Worm (Caenorhabditis elegans): ENCODE results near the gene lec-5.

The lec-5 gene

DNA sequence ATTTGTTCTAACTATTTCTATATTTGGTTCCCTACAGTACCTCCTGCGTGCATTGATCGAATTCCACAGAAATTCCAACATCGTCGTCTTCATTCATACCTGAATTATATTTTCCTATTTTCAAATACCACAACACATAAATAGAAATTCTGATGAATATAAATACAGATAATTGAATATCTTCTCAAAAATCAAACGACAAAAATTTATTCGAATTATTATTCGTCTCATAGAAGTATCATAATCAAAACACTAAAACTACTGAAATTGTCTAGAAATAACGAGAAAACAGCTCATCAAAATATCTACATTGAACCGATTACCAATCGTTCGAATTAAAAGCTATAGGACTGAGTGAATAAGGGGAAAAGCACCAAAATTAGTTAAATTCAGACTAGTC lies 7.8 kb downstream of the lec-5 start, which contains the start of gene gtap-1:
Gene gtap-1, minus strand, starts transcription at position 101 of the 400 bp plus-strand sequence.
- TF ChIP-seq him-1 (tag; optimal IDR thresholded peaks at IDR 0.05) (no peak), ztf-18 (tag; optimal IDR thresholded peaks at IDR 0.05) (no peak), dpl-1 (GFP tag; optimal IDR thresholded peaks at IDR 0.05) (no peak), ztf-25 (GFP tag; IDR thresholded peaks at IDR 0.05) (no peak), bed-1 (GFP tag; IDR thresholded peaks at IDR 0.05) (no peak), madf-8 (GFP tag; conservative IDR thresholded peaks at IDR 0.05) (no peak)

DNA sequence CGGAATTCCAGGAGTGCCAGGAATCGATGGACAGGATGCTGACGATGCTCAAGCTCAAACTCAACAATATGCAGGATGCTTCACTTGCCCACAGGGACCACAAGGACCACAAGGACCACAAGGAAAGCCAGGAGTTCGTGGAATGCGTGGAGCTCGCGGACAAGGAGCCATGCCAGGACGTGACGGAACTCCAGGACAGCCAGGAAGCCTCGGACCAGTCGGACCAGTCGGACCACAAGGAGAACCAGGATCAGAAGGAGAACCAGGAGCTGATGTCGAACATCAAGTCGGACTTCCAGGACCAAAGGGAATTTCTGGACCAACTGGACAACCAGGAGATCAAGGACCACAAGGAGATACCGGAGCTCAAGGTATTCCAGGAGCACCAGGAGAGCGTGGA lies 9.5 kb downstream of the lec-5 start:
- peak; percentile 57; the same call in 1 of the 2 replicates for TF ChIP-seq egrh-3 (GFP tag; IDR thresholded peaks at IDR 0.05)
- no peak for TF ChIP-seq K11D2.4 (GFP tag; IDR thresholded peaks at IDR 0.05)
- no peak for TF ChIP-seq lin-35 (GFP tag; optimal IDR thresholded peaks at IDR 0.05)
- TF ChIP-seq zfh-2 (GFP tag; conservative IDR thresholded peaks at IDR 0.05), result peak; percentile 82
- no peak for TF ChIP-seq K12H6.12 (tag; optimal IDR thresholded peaks at IDR 0.05)
- TF ChIP-seq F37B4.10 (GFP tag; IDR thresholded peaks at IDR 0.05), result no peak
- TF ChIP-seq snpc-1.1 (tag; optimal IDR thresholded peaks at IDR 0.05; ENCODE audit: insufficient read depth), result no peak
- TF ChIP-seq tbx-9 (tag; optimal IDR thresholded peaks at IDR 0.05; ENCODE audit: borderline replicate concordance), result no peak

DNA sequence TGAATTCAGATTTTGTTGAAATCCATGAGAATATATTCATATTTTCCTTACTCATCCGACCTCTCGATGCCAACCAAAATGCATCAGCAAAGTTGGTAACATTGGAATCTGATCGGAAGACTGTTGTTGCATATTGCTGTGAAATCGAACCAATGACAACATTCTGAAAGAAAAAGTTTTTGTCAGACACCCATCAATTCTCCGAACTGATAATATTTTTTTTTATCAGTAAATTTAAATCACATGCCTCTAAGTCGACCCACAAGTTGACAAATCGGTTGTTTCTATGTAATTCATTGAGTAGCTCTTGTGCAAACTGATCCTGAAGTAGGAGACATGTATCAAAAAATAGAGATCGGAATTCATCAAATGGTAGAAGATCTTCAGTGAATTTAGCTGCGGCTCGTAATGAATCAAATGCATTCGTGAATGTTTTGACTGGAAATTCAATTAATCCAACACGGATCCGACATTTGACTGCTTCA lies 10.9 kb downstream of the lec-5 start, which contains the start of gene col-74:
Gene col-74, plus strand, starts transcription at position 435 of the 485 bp plus-strand sequence.
- no peak for TF ChIP-seq F57C9.4 (tag; optimal IDR thresholded peaks at IDR 0.05)
- TF ChIP-seq ets-4 (GFP tag; optimal IDR thresholded peaks at IDR 0.05), result no peak
- TF ChIP-seq Y53G8AR.9 (GFP tag; conservative IDR thresholded peaks at IDR 0.05), result 0 out of 2 replicates have a peak, but pooled peaks have one; percentile 8
- TF ChIP-seq Y67H2A.10 (GFP tag; conservative IDR thresholded peaks at IDR 0.05), result no peak
- no peak for TF ChIP-seq hmg-20 (GFP tag; IDR thresholded peaks at IDR 0.05)
- TF ChIP-seq nfyb-1 (GFP tag; IDR thresholded peaks at IDR 0.05), result 0 out of 2 replicates have a peak, but pooled peaks have one; percentile 23
- TF ChIP-seq ztf-25 (GFP tag; IDR thresholded peaks at IDR 0.05), result no peak
- no peak for TF ChIP-seq athp-1 (tag; optimal IDR thresholded peaks at IDR 0.05)
- peak; percentile 52 for TF ChIP-seq nhr-80 (tag; optimal IDR thresholded peaks at IDR 0.05)
- peak; percentile 23; the same call in 1 of the 2 replicates for TF ChIP-seq dox-1 (GFP tag; IDR thresholded peaks at IDR 0.05)

DNA sequence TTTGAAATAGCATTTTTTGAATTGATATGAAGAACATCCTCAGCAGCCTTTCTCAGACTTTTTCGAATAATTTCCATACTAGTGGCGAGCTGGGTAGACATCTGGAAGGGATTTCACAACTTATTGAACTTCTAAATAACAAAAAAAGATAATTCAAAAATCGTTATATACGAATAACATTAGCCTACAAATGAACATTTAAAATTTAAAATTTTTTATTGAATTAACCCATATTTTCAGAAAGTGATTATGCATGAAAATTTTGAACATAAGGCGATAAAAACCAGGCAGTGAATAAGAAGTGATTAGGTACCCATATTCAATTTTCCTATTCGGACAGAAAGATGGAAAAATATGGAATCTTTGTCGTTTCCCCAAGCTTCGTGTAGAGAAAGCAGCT lies 12.4 kb downstream of the lec-5 start, which contains the start of gene ZK1248.11:
Gene ZK1248.11, minus strand, starts transcription at position 101 of the 400 bp plus-strand sequence.
- no peak for TF ChIP-seq hmg-1.2 (GFP tag; IDR thresholded peaks at IDR 0.05)
- no peak for TF ChIP-seq somi-1 (GFP tag; optimal IDR thresholded peaks at IDR 0.05)
- no peak for TF ChIP-seq lsy-27 (tag; optimal IDR thresholded peaks at IDR 0.05; ENCODE audit: borderline replicate concordance, insufficient read depth)
- TF ChIP-seq nhr-90 (tag; optimal IDR thresholded peaks at IDR 0.05), result no peak
- no peak for TF ChIP-seq Y53G8AR.9 (GFP tag; conservative IDR thresholded peaks at IDR 0.05)
- no peak for TF ChIP-seq akir-1 (GFP tag; optimal IDR thresholded peaks at IDR 0.05)
- no peak for TF ChIP-seq lin-26 (GFP tag; IDR thresholded peaks at IDR 0.05)
- no peak for TF ChIP-seq lsl-1 (GFP tag; optimal IDR thresholded peaks at IDR 0.05)
- TF ChIP-seq B0019.2 (GFP tag; conservative IDR thresholded peaks at IDR 0.05), result no peak
- no peak for TF ChIP-seq ztf-6 (GFP tag; IDR thresholded peaks at IDR 0.05)
- TF ChIP-seq pbrm-1 (GFP tag; IDR thresholded peaks at IDR 0.05), result no peak
